Worm (Caenorhabditis elegans): Measurements from ENCODE around the gene ttm-1.

Gene ttm-1

DNA sequence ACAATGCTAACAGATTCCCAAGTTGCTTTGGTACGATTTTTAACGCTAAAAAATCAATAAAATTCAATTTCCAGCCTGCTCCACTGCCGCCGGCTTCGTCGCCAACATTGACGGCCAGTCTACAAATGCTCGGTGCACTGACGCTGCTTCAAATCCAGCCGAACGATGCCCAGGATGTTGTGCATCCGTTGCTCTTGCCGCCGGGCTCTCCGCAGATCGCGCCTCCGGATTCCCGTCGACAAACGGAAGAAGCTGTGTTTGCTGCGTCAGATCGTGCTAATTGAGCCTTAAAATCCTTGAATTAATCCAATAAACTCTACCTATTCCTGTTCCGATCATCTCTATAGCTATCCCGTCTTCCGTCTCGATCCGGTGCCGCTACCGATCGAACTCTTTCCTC, 35.7 kb downstream of the ttm-1 start:
- no peak for TF ChIP-seq ref-1 (GFP tag; conservative IDR thresholded peaks at IDR 0.05)
- TF ChIP-seq T22C8.4 (GFP tag; IDR thresholded peaks at IDR 0.05): no peak
- no peak for TF ChIP-seq med-1 (GFP tag; optimal IDR thresholded peaks at IDR 0.05; ENCODE audit: insufficient read depth)
- TF ChIP-seq klf-2 (GFP tag; conservative IDR thresholded peaks at IDR 0.05): no peak
- no peak for TF ChIP-seq flt-1 (GFP tag; IDR thresholded peaks at IDR 0.05)
- TF ChIP-seq ztf-29 (GFP tag; IDR thresholded peaks at IDR 0.05): no peak
- TF ChIP-seq tab-1 (GFP tag; IDR thresholded peaks at IDR 0.05): no peak
- no peak for TF ChIP-seq ztf-23 (GFP tag; IDR thresholded peaks at IDR 0.05)
- TF ChIP-seq cog-1 (tag; optimal IDR thresholded peaks at IDR 0.05): no peak

DNA sequence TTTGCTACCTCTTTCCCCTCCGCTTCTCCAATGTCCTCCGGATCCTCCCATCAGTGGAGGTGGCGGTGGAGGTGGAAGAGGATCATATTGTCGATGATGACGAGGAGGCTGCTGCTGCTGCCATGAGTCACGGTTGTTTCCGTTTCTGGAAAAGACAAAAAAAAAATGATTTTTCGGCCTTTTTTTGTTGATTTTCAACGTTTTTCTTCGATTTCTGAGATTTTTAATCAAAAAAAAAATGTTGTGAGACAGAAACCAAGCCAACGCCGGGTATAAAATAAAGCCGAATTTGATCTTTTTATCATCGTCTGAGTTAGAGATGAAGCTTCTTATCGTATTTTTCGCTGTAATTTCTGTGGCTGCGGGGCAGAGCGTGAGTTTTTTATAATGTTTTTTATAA, 37.2 kb downstream of the ttm-1 start, which contains the start of gene Y37D8A.19:
Gene Y37D8A.19, plus strand, starts transcription at position 301 of the 400 bp plus-strand sequence.
- TF ChIP-seq T22C8.4 (GFP tag; IDR thresholded peaks at IDR 0.05) (no peak), klf-2 (GFP tag; conservative IDR thresholded peaks at IDR 0.05) (no peak), flt-1 (GFP tag; IDR thresholded peaks at IDR 0.05) (no peak), med-1 (GFP tag; optimal IDR thresholded peaks at IDR 0.05; ENCODE audit: insufficient read depth) (no peak), ref-1 (GFP tag; conservative IDR thresholded peaks at IDR 0.05) (no peak), ztf-23 (GFP tag; IDR thresholded peaks at IDR 0.05) (no peak), ztf-29 (GFP tag; IDR thresholded peaks at IDR 0.05) (no peak), tab-1 (GFP tag; IDR thresholded peaks at IDR 0.05) (no peak), cog-1 (tag; optimal IDR thresholded peaks at IDR 0.05) (no peak)

DNA sequence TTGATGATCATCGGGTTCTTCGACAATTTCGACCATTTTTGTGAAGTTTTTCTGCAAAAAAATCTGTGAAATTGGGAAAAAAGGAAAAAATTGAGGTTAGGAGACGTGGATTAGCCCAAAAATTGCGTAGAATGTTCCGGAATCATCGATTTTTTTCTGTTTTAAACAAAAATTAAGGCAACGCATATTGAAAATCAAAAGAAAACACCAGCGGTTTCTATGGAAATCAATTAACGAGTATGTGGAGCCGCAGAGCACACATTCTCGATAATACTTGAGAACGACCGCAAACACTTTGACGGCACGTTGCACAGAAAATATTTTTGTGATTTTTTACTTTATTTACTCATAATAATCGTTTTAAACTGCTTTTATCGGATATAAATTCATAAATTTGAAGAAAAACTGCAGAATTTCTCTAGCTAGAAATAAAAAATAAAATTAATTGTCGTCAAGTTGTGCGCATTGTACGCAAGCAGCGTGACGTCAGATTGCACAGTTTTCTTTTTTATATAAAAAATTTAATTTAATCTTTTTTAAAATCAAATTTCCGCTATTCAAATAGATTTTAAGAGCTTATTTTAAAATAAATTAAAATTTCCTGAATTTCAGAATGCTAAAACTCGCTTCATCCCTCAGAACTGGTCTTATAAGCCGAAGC, 40.7 kb downstream of the ttm-1 start, which contains the start of the genes npp-25 and mrps-10:
Gene npp-25, minus strand, starts transcription at position 51 of the 661 bp plus-strand sequence.
Gene mrps-10, plus strand, starts transcription at position 611 of the 661 bp plus-strand sequence.
- no peak for TF ChIP-seq klf-2 (GFP tag; conservative IDR thresholded peaks at IDR 0.05)
- no peak for TF ChIP-seq ref-1 (GFP tag; conservative IDR thresholded peaks at IDR 0.05)
- no peak for TF ChIP-seq flt-1 (GFP tag; IDR thresholded peaks at IDR 0.05)
- no peak for TF ChIP-seq ztf-29 (GFP tag; IDR thresholded peaks at IDR 0.05)
- no peak for TF ChIP-seq tab-1 (GFP tag; IDR thresholded peaks at IDR 0.05)
- no peak for TF ChIP-seq cog-1 (tag; optimal IDR thresholded peaks at IDR 0.05)
- no peak for TF ChIP-seq med-1 (GFP tag; optimal IDR thresholded peaks at IDR 0.05; ENCODE audit: insufficient read depth)
- TF ChIP-seq T22C8.4 (GFP tag; IDR thresholded peaks at IDR 0.05): no peak
- TF ChIP-seq ztf-23 (GFP tag; IDR thresholded peaks at IDR 0.05): no peak

DNA sequence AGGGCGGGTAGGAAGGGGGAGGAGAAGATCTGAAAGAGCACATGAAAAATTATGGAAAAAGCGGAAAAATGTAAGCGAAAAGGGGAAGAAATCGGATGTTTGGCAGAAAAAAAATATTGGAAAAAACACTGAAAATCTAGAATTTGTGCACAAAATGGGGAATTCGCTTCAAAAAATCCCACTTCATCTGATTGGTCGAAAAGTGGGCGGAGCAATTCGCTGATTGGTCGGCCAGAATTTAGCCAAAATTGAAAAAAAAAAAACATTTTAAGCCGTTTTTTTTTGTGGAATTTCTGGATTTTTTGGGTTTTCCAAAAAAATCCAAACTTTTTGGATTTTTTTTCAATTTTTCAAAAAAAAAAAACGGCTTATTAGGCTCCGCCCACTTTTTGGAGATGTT, 46.0 kb downstream of the ttm-1 start:
- TF ChIP-seq ref-1 (GFP tag; conservative IDR thresholded peaks at IDR 0.05): no peak
- no peak for TF ChIP-seq ztf-29 (GFP tag; IDR thresholded peaks at IDR 0.05)
- TF ChIP-seq med-1 (GFP tag; optimal IDR thresholded peaks at IDR 0.05; ENCODE audit: insufficient read depth): no peak
- no peak for TF ChIP-seq ztf-23 (GFP tag; IDR thresholded peaks at IDR 0.05)
- TF ChIP-seq T22C8.4 (GFP tag; IDR thresholded peaks at IDR 0.05): no peak
- no peak for TF ChIP-seq cog-1 (tag; optimal IDR thresholded peaks at IDR 0.05)
- TF ChIP-seq tab-1 (GFP tag; IDR thresholded peaks at IDR 0.05): no peak
- no peak for TF ChIP-seq flt-1 (GFP tag; IDR thresholded peaks at IDR 0.05)
- TF ChIP-seq klf-2 (GFP tag; conservative IDR thresholded peaks at IDR 0.05): no peak

DNA sequence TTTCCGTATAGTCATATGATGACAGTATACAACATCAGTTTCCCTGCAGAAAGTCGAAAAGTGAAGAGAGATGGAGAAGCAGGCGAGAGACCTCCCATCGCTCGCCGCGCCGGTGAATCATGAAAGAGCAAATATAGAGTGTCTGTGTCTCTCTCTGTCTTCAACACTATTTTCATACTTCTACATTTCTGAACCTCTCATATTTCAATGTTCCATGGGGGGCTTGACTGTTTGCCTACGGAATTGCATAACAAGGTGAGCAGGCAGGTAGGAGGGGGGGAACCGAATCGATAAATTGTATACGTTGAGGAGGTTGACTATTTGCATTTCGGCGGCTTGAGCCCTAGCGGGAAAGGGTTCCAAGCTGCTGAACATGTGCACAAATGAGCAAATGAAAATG, 46.9 kb downstream of the ttm-1 start:
- TF ChIP-seq med-1 (GFP tag; optimal IDR thresholded peaks at IDR 0.05; ENCODE audit: insufficient read depth): no peak
- 0 out of 2 replicates have a peak, but pooled peaks have one; percentile 30 for TF ChIP-seq tab-1 (GFP tag; IDR thresholded peaks at IDR 0.05)
- no peak for TF ChIP-seq flt-1 (GFP tag; IDR thresholded peaks at IDR 0.05)
- peak; percentile 50; the same call in 1 of the 2 replicates for TF ChIP-seq ztf-29 (GFP tag; IDR thresholded peaks at IDR 0.05)
- TF ChIP-seq T22C8.4 (GFP tag; IDR thresholded peaks at IDR 0.05): peak; percentile 63
- no peak for TF ChIP-seq ref-1 (GFP tag; conservative IDR thresholded peaks at IDR 0.05)
- TF ChIP-seq cog-1 (tag; optimal IDR thresholded peaks at IDR 0.05): peak; percentile 30
- no peak for TF ChIP-seq klf-2 (GFP tag; conservative IDR thresholded peaks at IDR 0.05)
- no peak for TF ChIP-seq ztf-23 (GFP tag; IDR thresholded peaks at IDR 0.05)

DNA sequence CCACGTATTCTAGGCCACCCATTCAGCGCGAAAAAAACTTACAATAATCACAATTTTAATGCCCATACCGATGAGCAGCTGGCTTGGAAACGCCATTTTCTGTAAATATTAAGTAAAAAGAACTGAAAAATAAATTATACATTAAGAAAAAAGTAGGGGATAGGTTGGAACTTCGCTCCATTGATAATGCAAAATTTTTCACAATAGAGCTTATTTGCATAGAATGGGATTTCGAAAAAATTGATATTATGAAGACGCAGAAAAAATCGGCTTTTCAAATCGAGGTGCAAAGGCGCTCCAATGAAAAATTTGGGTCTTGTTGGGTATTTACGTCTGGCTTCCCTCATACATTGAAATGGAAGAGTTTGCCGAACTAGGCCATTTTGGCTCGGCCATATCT, 48.2 kb downstream of the ttm-1 start, which contains the start of gene Y37D8A.16:
Gene Y37D8A.16, minus strand, starts transcription at position 101 of the 400 bp plus-strand sequence.
- no peak for TF ChIP-seq ztf-23 (GFP tag; IDR thresholded peaks at IDR 0.05)
- no peak for TF ChIP-seq tab-1 (GFP tag; IDR thresholded peaks at IDR 0.05)
- no peak for TF ChIP-seq ztf-29 (GFP tag; IDR thresholded peaks at IDR 0.05)
- no peak for TF ChIP-seq T22C8.4 (GFP tag; IDR thresholded peaks at IDR 0.05)
- TF ChIP-seq flt-1 (GFP tag; IDR thresholded peaks at IDR 0.05): no peak
- no peak for TF ChIP-seq ref-1 (GFP tag; conservative IDR thresholded peaks at IDR 0.05)
- TF ChIP-seq med-1 (GFP tag; optimal IDR thresholded peaks at IDR 0.05; ENCODE audit: insufficient read depth): no peak
- TF ChIP-seq cog-1 (tag; optimal IDR thresholded peaks at IDR 0.05): no peak
- no peak for TF ChIP-seq klf-2 (GFP tag; conservative IDR thresholded peaks at IDR 0.05)

DNA sequence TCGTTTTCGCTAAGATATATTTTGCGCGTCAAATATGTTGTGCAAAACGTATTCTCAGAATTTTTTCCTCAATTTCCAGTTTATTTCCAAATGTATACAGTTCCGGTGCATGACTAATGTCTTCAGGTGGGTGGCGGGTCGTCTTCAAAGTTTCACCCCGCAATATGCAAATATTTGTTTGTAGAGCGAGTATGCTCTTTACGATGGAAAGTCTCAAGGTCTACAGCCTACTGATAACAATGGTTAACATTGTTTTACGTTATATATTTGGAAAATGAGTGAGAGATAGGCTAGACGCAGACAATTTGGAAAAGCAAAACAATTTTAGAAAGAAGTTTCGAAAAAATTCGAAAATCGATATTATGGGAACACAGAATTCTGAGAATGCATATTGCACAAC, 48.9 kb downstream of the ttm-1 start:
- no peak for TF ChIP-seq T22C8.4 (GFP tag; IDR thresholded peaks at IDR 0.05)
- TF ChIP-seq cog-1 (tag; optimal IDR thresholded peaks at IDR 0.05): no peak
- TF ChIP-seq med-1 (GFP tag; optimal IDR thresholded peaks at IDR 0.05; ENCODE audit: insufficient read depth): no peak
- TF ChIP-seq flt-1 (GFP tag; IDR thresholded peaks at IDR 0.05): no peak
- no peak for TF ChIP-seq klf-2 (GFP tag; conservative IDR thresholded peaks at IDR 0.05)
- no peak for TF ChIP-seq tab-1 (GFP tag; IDR thresholded peaks at IDR 0.05)
- no peak for TF ChIP-seq ztf-29 (GFP tag; IDR thresholded peaks at IDR 0.05)
- TF ChIP-seq ztf-23 (GFP tag; IDR thresholded peaks at IDR 0.05): no peak
- TF ChIP-seq ref-1 (GFP tag; conservative IDR thresholded peaks at IDR 0.05): no peak

DNA sequence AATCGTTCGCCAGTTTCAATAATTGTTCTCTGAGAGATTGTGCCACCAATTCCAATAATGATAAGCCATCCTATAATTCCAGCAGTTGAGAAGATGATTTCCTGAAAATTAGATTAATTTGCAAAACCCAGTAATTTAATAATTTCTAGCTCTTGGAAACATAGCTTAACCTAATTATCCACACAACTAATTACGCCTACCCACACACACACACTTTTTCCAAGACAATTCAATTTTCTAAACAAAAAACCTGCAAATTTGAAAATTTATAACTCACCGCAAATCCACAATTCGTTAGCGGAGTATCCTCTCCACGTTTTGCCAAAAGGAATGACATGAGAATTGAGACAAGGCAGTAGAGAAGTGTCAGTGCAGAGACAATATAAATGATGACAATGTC, 50.3 kb downstream of the ttm-1 start:
- no peak for TF ChIP-seq cog-1 (tag; optimal IDR thresholded peaks at IDR 0.05)
- TF ChIP-seq klf-2 (GFP tag; conservative IDR thresholded peaks at IDR 0.05): no peak

DNA sequence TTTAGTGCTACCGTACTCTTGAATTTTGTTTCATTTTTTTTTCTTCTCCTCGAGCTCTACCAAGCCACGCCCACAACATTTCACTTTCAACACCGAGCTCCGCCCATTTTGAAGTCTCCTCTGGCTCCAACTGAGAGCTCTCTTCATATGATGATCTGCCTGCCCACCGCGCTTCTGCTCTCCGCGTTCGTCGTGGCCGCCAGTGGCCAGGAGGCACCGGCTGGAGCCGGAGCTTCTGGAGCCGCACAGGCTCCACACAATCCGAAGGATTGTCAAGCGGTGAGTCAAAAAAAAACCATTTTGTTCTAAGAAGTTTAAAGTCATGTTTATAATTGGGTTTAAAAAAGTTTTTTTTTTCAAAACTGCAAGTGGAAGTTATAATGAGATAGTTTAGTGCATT, 56.4 kb downstream of the ttm-1 start, which contains the start of gene flp-14:
Gene flp-14, plus strand, starts transcription at position 146 of the 400 bp plus-strand sequence.
- no peak for TF ChIP-seq med-1 (GFP tag; optimal IDR thresholded peaks at IDR 0.05; ENCODE audit: insufficient read depth)
- no peak for TF ChIP-seq ztf-23 (GFP tag; IDR thresholded peaks at IDR 0.05)
- TF ChIP-seq klf-2 (GFP tag; conservative IDR thresholded peaks at IDR 0.05): no peak
- TF ChIP-seq ztf-29 (GFP tag; IDR thresholded peaks at IDR 0.05): no peak
